Worm (Caenorhabditis elegans): ENCODE data around the gene R02D5.24.

The R02D5.24 gene

ce11 chrV:14523105-14523504, 22.0 kb downstream of the R02D5.24 start, which contains the start of gene C53A5.2:
Gene C53A5.2 (minus strand): TSS chrV:14523205.
- TF ChIP-seq ref-1 (GFP tag; conservative IDR thresholded peaks at IDR 0.05) (no peak), tab-1 (GFP tag; IDR thresholded peaks at IDR 0.05) (no peak), ztf-23 (GFP tag; IDR thresholded peaks at IDR 0.05) (no peak), med-1 (GFP tag; optimal IDR thresholded peaks at IDR 0.05; ENCODE audit: insufficient read depth) (no peak), ztf-29 (GFP tag; IDR thresholded peaks at IDR 0.05) (no peak), T22C8.4 (GFP tag; IDR thresholded peaks at IDR 0.05) (no peak), cog-1 (tag; optimal IDR thresholded peaks at IDR 0.05) (no peak), flt-1 (GFP tag; IDR thresholded peaks at IDR 0.05) (no peak)

DNA sequence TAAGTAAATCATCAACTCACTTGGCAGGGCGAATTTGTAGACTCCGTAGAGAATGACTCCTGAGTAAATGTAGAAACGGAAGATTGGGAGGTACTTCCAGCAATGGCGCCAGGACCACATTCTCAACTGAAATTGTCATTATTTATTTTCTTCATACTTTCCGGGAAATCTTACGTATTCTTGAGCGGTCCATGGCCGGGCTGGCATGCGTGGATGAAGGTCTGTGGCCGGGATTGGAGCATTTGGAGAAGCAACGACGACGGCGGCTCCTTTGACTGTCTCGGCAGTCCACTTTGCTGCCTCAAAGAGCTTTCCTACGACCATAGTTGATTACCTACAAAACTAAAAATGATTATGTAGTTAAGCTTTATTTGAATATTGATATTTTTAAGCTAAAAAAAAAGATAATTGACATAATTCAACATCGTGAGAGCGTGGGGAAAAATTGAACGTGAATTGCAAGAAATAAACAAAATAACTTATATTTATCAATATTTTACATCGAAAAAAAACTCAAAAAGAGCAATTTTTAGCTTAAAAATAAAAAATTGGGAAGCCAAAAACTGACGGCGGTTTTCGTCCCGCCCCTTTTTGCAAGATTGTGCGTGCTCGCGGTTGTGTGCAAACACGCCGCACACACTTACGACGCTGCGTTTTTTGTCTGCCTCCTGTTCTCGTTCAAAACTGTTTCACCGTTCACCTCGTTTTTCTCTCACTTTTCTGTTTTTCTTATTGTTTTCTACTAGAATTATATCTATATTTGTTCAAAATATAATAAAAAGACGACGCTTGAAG, 22.8 kb downstream of the R02D5.24 start, which contains the start of gene ril-1:
TSS of gene ril-1 (minus strand) at position 342 of the 795 bp plus-strand sequence.
- peak; percentile 63 for TF ChIP-seq med-1 (GFP tag; optimal IDR thresholded peaks at IDR 0.05; ENCODE audit: insufficient read depth)
- TF ChIP-seq T22C8.4 (GFP tag; IDR thresholded peaks at IDR 0.05): no peak
- TF ChIP-seq ztf-29 (GFP tag; IDR thresholded peaks at IDR 0.05): no peak
- TF ChIP-seq klf-2 (GFP tag; conservative IDR thresholded peaks at IDR 0.05): no peak
- TF ChIP-seq tab-1 (GFP tag; IDR thresholded peaks at IDR 0.05): 0 out of 2 replicates have a peak, but pooled peaks have one; percentile 16
- TF ChIP-seq flt-1 (GFP tag; IDR thresholded peaks at IDR 0.05): no peak
- no peak for TF ChIP-seq ref-1 (GFP tag; conservative IDR thresholded peaks at IDR 0.05)
- TF ChIP-seq ztf-23 (GFP tag; IDR thresholded peaks at IDR 0.05): peak; percentile 65
- TF ChIP-seq cog-1 (tag; optimal IDR thresholded peaks at IDR 0.05): no peak

DNA sequence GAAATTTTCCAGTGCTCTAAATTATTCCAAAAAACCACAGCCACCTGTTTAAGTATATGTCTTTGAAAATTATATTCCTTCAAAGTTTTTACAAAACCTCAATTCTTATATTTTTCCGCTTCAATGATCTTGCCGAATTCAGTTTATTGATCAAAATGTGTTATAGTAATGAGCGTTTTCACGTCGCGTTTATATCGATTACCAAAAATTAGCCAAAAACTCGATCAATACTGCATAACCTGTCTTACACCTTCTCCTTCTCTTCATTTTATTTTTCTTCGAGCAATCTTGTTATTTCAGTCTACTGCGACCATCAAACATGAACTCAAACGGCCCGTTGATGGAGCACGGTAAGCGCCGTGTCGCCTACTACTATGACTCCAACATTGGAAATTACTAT, 23.9 kb downstream of the R02D5.24 start, which contains the start of gene hda-1:
TSS of gene hda-1 (plus strand) at position 301 of the 400 bp plus-strand sequence.
- TF ChIP-seq ztf-23 (GFP tag; IDR thresholded peaks at IDR 0.05) (no peak), cog-1 (tag; optimal IDR thresholded peaks at IDR 0.05) (no peak), flt-1 (GFP tag; IDR thresholded peaks at IDR 0.05) (no peak), ref-1 (GFP tag; conservative IDR thresholded peaks at IDR 0.05) (no peak), tab-1 (GFP tag; IDR thresholded peaks at IDR 0.05) (no peak), klf-2 (GFP tag; conservative IDR thresholded peaks at IDR 0.05) (no peak), med-1 (GFP tag; optimal IDR thresholded peaks at IDR 0.05; ENCODE audit: insufficient read depth) (no peak), T22C8.4 (GFP tag; IDR thresholded peaks at IDR 0.05) (no peak), ztf-29 (GFP tag; IDR thresholded peaks at IDR 0.05) (no peak)

DNA sequence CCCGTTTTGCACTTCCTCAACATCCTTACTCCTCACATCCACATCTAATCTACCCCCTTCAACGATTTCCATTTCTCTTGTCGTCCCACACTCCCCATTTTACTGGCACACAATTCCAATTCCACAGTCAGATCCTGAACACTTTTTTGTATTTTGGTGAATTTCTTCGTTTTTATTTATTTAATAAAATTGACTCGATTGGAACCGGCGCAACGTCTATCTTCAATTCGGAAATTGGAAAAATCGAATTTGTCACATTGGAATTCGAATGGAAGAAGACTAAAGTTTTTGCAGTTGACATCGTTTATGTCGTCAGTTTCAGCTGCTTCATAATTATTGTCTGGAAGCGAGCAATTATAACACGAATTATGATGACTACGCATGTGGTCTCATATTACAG, 26.1 kb downstream of the R02D5.24 start:
- TF ChIP-seq ref-1 (GFP tag; conservative IDR thresholded peaks at IDR 0.05): no peak
- no peak for TF ChIP-seq cog-1 (tag; optimal IDR thresholded peaks at IDR 0.05)
- TF ChIP-seq med-1 (GFP tag; optimal IDR thresholded peaks at IDR 0.05; ENCODE audit: insufficient read depth): no peak

ce11 chrV:14530813-14531212, 29.7 kb downstream of the R02D5.24 start, which contains the start of gene kcnl-4:
Gene kcnl-4 (plus strand): TSS chrV:14531113.
- no peak for TF ChIP-seq ztf-23 (GFP tag; IDR thresholded peaks at IDR 0.05)
- no peak for TF ChIP-seq flt-1 (GFP tag; IDR thresholded peaks at IDR 0.05)

ce11 chrV:14532374-14532773, 31.2 kb downstream of the R02D5.24 start:
- TF ChIP-seq T22C8.4 (GFP tag; IDR thresholded peaks at IDR 0.05) (no peak), ref-1 (GFP tag; conservative IDR thresholded peaks at IDR 0.05) (no peak), ztf-23 (GFP tag; IDR thresholded peaks at IDR 0.05) (no peak), ztf-29 (GFP tag; IDR thresholded peaks at IDR 0.05) (no peak), cog-1 (tag; optimal IDR thresholded peaks at IDR 0.05) (no peak), med-1 (GFP tag; optimal IDR thresholded peaks at IDR 0.05; ENCODE audit: insufficient read depth) (no peak), flt-1 (GFP tag; IDR thresholded peaks at IDR 0.05) (no peak), klf-2 (GFP tag; conservative IDR thresholded peaks at IDR 0.05) (no peak), tab-1 (GFP tag; IDR thresholded peaks at IDR 0.05) (no peak)

- TF ChIP-seq med-1 (GFP tag; optimal IDR thresholded peaks at IDR 0.05; ENCODE audit: insufficient read depth): no peak
Measured at ce11 chrV:14536274-14536673, 35.1 kb downstream of the R02D5.24 start, which contains the start of gene tag-191. Gene tag-191 (minus strand): TSS chrV:14536374.

DNA sequence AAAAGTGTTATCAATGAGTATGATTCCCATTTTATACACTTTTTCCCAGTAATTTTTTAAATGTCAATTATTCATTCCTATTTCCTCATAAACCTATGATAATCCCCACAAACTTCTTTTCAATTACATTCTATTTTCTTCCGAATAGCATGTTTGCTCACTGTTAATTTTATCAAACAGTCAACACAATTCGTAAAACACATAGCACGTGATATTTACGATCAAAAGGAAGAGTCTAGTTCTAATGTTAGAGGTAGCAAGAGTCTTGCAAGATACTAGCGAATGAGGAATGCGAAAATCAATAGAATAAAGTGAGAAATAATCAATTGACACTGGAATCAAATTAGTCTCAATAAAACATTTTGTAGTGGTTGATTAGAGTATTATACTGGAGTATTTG, 38.2 kb downstream of the R02D5.24 start:
- TF ChIP-seq ref-1 (GFP tag; conservative IDR thresholded peaks at IDR 0.05) (no peak), ztf-23 (GFP tag; IDR thresholded peaks at IDR 0.05) (no peak), tab-1 (GFP tag; IDR thresholded peaks at IDR 0.05) (no peak), T22C8.4 (GFP tag; IDR thresholded peaks at IDR 0.05) (no peak)

ce11 chrV:14540932-14541331, 39.8 kb downstream of the R02D5.24 start:
- no peak for TF ChIP-seq ztf-23 (GFP tag; IDR thresholded peaks at IDR 0.05)
- TF ChIP-seq med-1 (GFP tag; optimal IDR thresholded peaks at IDR 0.05; ENCODE audit: insufficient read depth): no peak
- TF ChIP-seq flt-1 (GFP tag; IDR thresholded peaks at IDR 0.05): no peak
- no peak for TF ChIP-seq ztf-29 (GFP tag; IDR thresholded peaks at IDR 0.05)
- no peak for TF ChIP-seq T22C8.4 (GFP tag; IDR thresholded peaks at IDR 0.05)
- TF ChIP-seq tab-1 (GFP tag; IDR thresholded peaks at IDR 0.05): no peak

DNA sequence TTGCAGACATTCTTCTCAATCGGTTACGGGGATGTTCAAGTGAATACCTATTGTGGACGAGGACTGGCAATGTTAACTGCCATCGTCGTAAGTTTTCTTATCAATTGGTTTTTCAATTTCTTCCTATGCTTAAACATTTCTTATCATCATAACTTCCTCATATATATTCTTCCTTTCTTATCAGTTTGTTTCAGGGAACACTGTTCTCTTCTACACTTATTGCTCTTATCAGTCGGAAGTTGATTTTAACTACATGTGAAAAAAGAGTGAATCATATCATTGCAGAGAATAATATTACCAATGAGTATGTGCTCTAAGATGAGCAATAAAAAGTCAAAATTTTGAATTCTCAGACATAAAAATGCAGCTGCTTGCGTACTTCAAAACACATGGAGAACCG, 41.0 kb downstream of the R02D5.24 start:
- TF ChIP-seq med-1 (GFP tag; optimal IDR thresholded peaks at IDR 0.05; ENCODE audit: insufficient read depth) (no peak), tab-1 (GFP tag; IDR thresholded peaks at IDR 0.05) (no peak), ztf-29 (GFP tag; IDR thresholded peaks at IDR 0.05) (no peak), ref-1 (GFP tag; conservative IDR thresholded peaks at IDR 0.05) (no peak), T22C8.4 (GFP tag; IDR thresholded peaks at IDR 0.05) (no peak)

All from whole organism, midembryonic.